Fruit fly (Drosophila melanogaster) whole organism, embryonic: Measurements from ENCODE around the gene CG3679.

Experiments
- CG18262 ChIP-seq: fragments of 200-800 bp; optimal IDR thresholded peaks from 3 replicates; lab custom pipeline; 2019; ENCODE audit warnings: missing biosample characterization, mild to moderate bottlenecking, missing genetic modification characterization, moderate library complexity
- CG30403 ChIP-seq: fragments of 200-800 bp; sonication (Bioruptor generic); optimal IDR thresholded peaks from 3 replicates; lab custom pipeline; 2016; ENCODE audit warnings: missing biosample characterization, missing genetic modification characterization
- CG7987 ChIP-seq: fragments of 200-800 bp; sonication (Bioruptor generic); optimal IDR thresholded peaks from 2 replicates; lab custom pipeline; 2018; ENCODE audit warnings: missing biosample characterization, mild to moderate bottlenecking, missing genetic modification characterization, moderate library complexity
- Opbp ChIP-seq: fragments of 200-800 bp; sonication (Bioruptor generic); IDR thresholded peaks from 3 replicates; pipeline ENCODE4 v1.3.6; 2022; ENCODE audit warnings: missing biosample characterization, missing genetic modification characterization; ENCODE audit not compliant: partially characterized antibody
- bigmax ChIP-seq: fragments of 200-800 bp; sonication (Bioruptor generic); optimal IDR thresholded peaks from 2 replicates; lab custom pipeline; 2018; ENCODE audit warnings: missing biosample characterization, mild to moderate bottlenecking, missing genetic modification characterization
- kay ChIP-seq: fragments of 200-800 bp; sonication (Bioruptor generic); optimal IDR thresholded peaks from 2 replicates; lab custom pipeline; 2016; ENCODE audit warnings: missing biosample characterization, missing genetic modification characterization
- pfk ChIP-seq: fragments of 200-800 bp; sonication (Bioruptor generic); optimal IDR thresholded peaks from 2 replicates; lab custom pipeline; 2018; ENCODE audit warnings: missing biosample characterization, mild to moderate bottlenecking, missing genetic modification characterization, moderate library complexity
- salm ChIP-seq: fragments of 200-800 bp; sonication (Bioruptor generic); optimal IDR thresholded peaks from 2 replicates; lab custom pipeline; 2018; ENCODE audit warnings: missing biosample characterization, mild to moderate bottlenecking, missing genetic modification characterization

- TF ChIP-seq kay (GFP tag; lab: Kevin White, UChicago) (no peak), CG7987 (GFP tag; lab: Kevin White, UChicago) (no peak), Opbp (0 out of 3 replicates have a peak, but pooled peaks have one; percentile 27), bigmax (no peak), salm (tag; lab: Kevin White, UChicago) (no peak), pfk (GFP tag; lab: Kevin White, UChicago) (no peak), CG30403 (peak; percentile 16), CG18262 (tag; lab: Kevin White, UChicago) (no peak)
These were observed 46.4 kb downstream of the CG3679 start, which contains the start of gene sl for dm6 chrX:16350062-16350461.
